Worm (Caenorhabditis elegans) whole organism, late embryonic: ENCODE data around the gene K10C2.7.
A peak's percentile ranks its signal among the peaks of the same experiment; 100 is the strongest.

Experiments used
- C38D4.7 ChIP-seq: fragments of 200-800 bp; sonication (Bioruptor generic); optimal IDR thresholded peaks from 2 replicates; lab custom pipeline; 2018; ENCODE audit warnings: mild to moderate bottlenecking, missing genetic modification characterization, moderate library complexity, missing compliant biosample characterization
- Y22D7AL.16 ChIP-seq: sonication (generic microtip); optimal IDR thresholded peaks from 2 replicates; lab custom pipeline; 2016; ENCODE audit warnings: missing genetic modification characterization, missing compliant biosample characterization
- ahr-1 ChIP-seq: sonication (generic microtip); optimal IDR thresholded peaks from 2 replicates; lab custom pipeline; 2016; ENCODE audit warnings: missing genetic modification characterization, missing compliant biosample characterization
- ceh-14 ChIP-seq: sonication (generic microtip); optimal IDR thresholded peaks from 2 replicates; lab custom pipeline; 2016; ENCODE audit warnings: missing genotype, missing genetic modification characterization, missing compliant biosample characterization
- ceh-19 ChIP-seq: fragments of 200-800 bp; sonication (Bioruptor generic); optimal IDR thresholded peaks from 2 replicates; lab custom pipeline; 2018; ENCODE audit warnings: mild to moderate bottlenecking, missing genetic modification characterization, missing compliant biosample characterization
- ceh-2 ChIP-seq: sonication (generic microtip); optimal IDR thresholded peaks from 2 replicates; lab custom pipeline; 2016; ENCODE audit warnings: missing genotype, missing genetic modification characterization, missing compliant biosample characterization
- ceh-22 ChIP-seq: sonication (generic microtip); optimal IDR thresholded peaks from 2 replicates; lab custom pipeline; 2017; ENCODE audit warnings: missing biosample characterization, missing genetic modification characterization
- ceh-24 ChIP-seq: sonication (generic microtip); optimal IDR thresholded peaks from 2 replicates; lab custom pipeline; 2016; ENCODE audit warnings: mild to moderate bottlenecking, missing genetic modification characterization, missing compliant biosample characterization
- ceh-30 ChIP-seq: fragments of 150-350 bp; optimal IDR thresholded peaks from 2 replicates; lab custom pipeline; 2014; ENCODE audit warnings: missing biosample characterization, missing genetic modification characterization
- ceh-34 ChIP-seq: sonication (generic microtip); optimal IDR thresholded peaks from 2 replicates; lab custom pipeline; 2016; ENCODE audit warnings: mild to moderate bottlenecking, missing genetic modification characterization, missing compliant biosample characterization
- ceh-45 ChIP-seq: fragments of 200-800 bp; sonication (Bioruptor generic); IDR thresholded peaks from 2 replicates; pipeline ENCODE4 v1.3.6; 2022; ENCODE audit warnings: missing genetic modification reagents, missing genetic modification characterization, missing compliant biosample characterization
- che-1 ChIP-seq: sonication (generic microtip); optimal IDR thresholded peaks from 2 replicates; lab custom pipeline; 2016; ENCODE audit warnings: mild to moderate bottlenecking, missing genetic modification characterization, missing compliant biosample characterization
- dmd-4 ChIP-seq: sonication (generic microtip); optimal IDR thresholded peaks from 2 replicates; lab custom pipeline; 2016; ENCODE audit warnings: borderline replicate concordance, missing genetic modification characterization, missing compliant biosample characterization
- dve-1 ChIP-seq: sonication (generic microtip); optimal IDR thresholded peaks from 2 replicates; lab custom pipeline; 2017; ENCODE audit warnings: antibody characterized with exemption, mild to moderate bottlenecking, missing genetic modification characterization, missing compliant biosample characterization
- elt-2 ChIP-seq: sonication (generic microtip); optimal IDR thresholded peaks from 2 replicates; lab custom pipeline; 2016; ENCODE audit warnings: missing genetic modification reagents, missing genetic modification characterization, missing compliant biosample characterization
- elt-4 ChIP-seq: sonication (generic microtip); optimal IDR thresholded peaks from 2 replicates; lab custom pipeline; 2016; ENCODE audit warnings: missing genetic modification characterization, missing compliant biosample characterization
- fax-1 ChIP-seq: sonication (generic microtip); optimal IDR thresholded peaks from 2 replicates; lab custom pipeline; 2016; ENCODE audit warnings: missing genotype, missing genetic modification characterization, missing compliant biosample characterization
- fkh-10 ChIP-seq: fragments of 150-350 bp; optimal IDR thresholded peaks from 2 replicates; lab custom pipeline; 2014; ENCODE audit warnings: missing biosample characterization, missing genetic modification reagents, missing genetic modification characterization
- gmeb-2 ChIP-seq: sonication (generic microtip); optimal IDR thresholded peaks from 2 replicates; lab custom pipeline; 2016; ENCODE audit warnings: missing genetic modification characterization, inconsistent platforms, missing compliant biosample characterization
- hlh-13 ChIP-seq: fragments of 200-800 bp; sonication (Bioruptor generic); optimal IDR thresholded peaks from 2 replicates; lab custom pipeline; 2018; ENCODE audit warnings: mild to moderate bottlenecking, missing genetic modification characterization, missing compliant biosample characterization
- hlh-15 ChIP-seq: sonication (generic microtip); optimal IDR thresholded peaks from 2 replicates; lab custom pipeline; 2016; ENCODE audit warnings: missing genetic modification characterization, missing compliant biosample characterization
- hlh-6 ChIP-seq: sonication (generic microtip); optimal IDR thresholded peaks from 2 replicates; lab custom pipeline; 2016; ENCODE audit warnings: missing genotype, missing genetic modification characterization, missing compliant biosample characterization
- lim-6 ChIP-seq: sonication (generic microtip); optimal IDR thresholded peaks from 2 replicates; lab custom pipeline; 2016; ENCODE audit warnings: missing genetic modification characterization, missing compliant biosample characterization
- lin-11 ChIP-seq: fragments of 200-800 bp; sonication (Bioruptor generic); optimal IDR thresholded peaks from 2 replicates; lab custom pipeline; 2018; ENCODE audit warnings: mild to moderate bottlenecking, missing genetic modification characterization, missing compliant biosample characterization
- nfya-1 ChIP-seq: sonication (generic microtip); optimal IDR thresholded peaks from 2 replicates; lab custom pipeline; 2017; ENCODE audit warnings: missing genetic modification characterization, mild to moderate bottlenecking, missing compliant biosample characterization, antibody characterized with exemption, moderate library complexity
- nhr-11 ChIP-seq: fragments of 150-350 bp; optimal IDR thresholded peaks from 2 replicates; lab custom pipeline; 2014; ENCODE audit warnings: missing biosample characterization, missing genetic modification characterization
- nhr-232 ChIP-seq: sonication (generic microtip); optimal IDR thresholded peaks from 2 replicates; lab custom pipeline; 2016; ENCODE audit warnings: missing genetic modification characterization, missing compliant biosample characterization
- pat-9 ChIP-seq: fragments of 200-800 bp; sonication (Bioruptor generic); optimal IDR thresholded peaks from 2 replicates; lab custom pipeline; 2018; ENCODE audit warnings: mild to moderate bottlenecking, missing genetic modification characterization, moderate library complexity, missing compliant biosample characterization
- pqm-1 ChIP-seq: sonication (generic microtip); optimal IDR thresholded peaks from 2 replicates; lab custom pipeline; 2016; ENCODE audit warnings: missing genetic modification characterization, missing compliant biosample characterization
- pros-1 ChIP-seq: fragments of 150-350 bp; optimal IDR thresholded peaks from 2 replicates; lab custom pipeline; 2014; ENCODE audit warnings: missing biosample characterization, missing genetic modification reagents, missing genetic modification characterization
- ref-2 ChIP-seq: sonication (generic microtip); optimal IDR thresholded peaks from 2 replicates; lab custom pipeline; 2016; ENCODE audit warnings: missing genetic modification characterization, missing compliant biosample characterization
- sdc-2 ChIP-seq: sonication (generic microtip); optimal IDR thresholded peaks from 2 replicates; lab custom pipeline; 2016; ENCODE audit warnings: missing genotype, missing genetic modification characterization, missing compliant biosample characterization
- sox-2 ChIP-seq: fragments of 200-800 bp; sonication (Bioruptor generic); IDR thresholded peaks from 2 replicates; pipeline ENCODE4 v1.3.6; 2022; ENCODE audit warnings: missing genetic modification reagents, missing genetic modification characterization, missing compliant biosample characterization
- syd-9 ChIP-seq: sonication (generic microtip); optimal IDR thresholded peaks from 2 replicates; lab custom pipeline; 2016; ENCODE audit warnings: mild to moderate bottlenecking, missing genetic modification characterization, moderate library complexity, missing compliant biosample characterization
- tbx-2 ChIP-seq: sonication (generic microtip); optimal IDR thresholded peaks from 2 replicates; lab custom pipeline; 2016; ENCODE audit warnings: missing genetic modification characterization, missing compliant biosample characterization
- tbx-7 ChIP-seq: sonication (generic microtip); optimal IDR thresholded peaks from 2 replicates; lab custom pipeline; 2016; ENCODE audit warnings: missing genotype, missing genetic modification characterization, missing compliant biosample characterization
- unc-3 ChIP-seq, 2 experiments: fragments of 200-800 bp in 1 of 2; sonication (Bioruptor generic) in 1 of 2; sonication (generic microtip) in 1 of 2; conservative IDR thresholded peaks in 1 of 2; optimal IDR thresholded peaks in 1 of 2; 2 replicates each; pipeline versions ENCODE4 v1.3.6 to Lab custom; 2016 to 2022; ENCODE audit warnings: missing compliant biosample characterization in 2 of 2, missing genetic modification characterization in 2 of 2, missing genetic modification reagents in 1 of 2
- unc-86 ChIP-seq: sonication (generic microtip); optimal IDR thresholded peaks from 2 replicates; lab custom pipeline; 2016; ENCODE audit warnings: missing genetic modification characterization, missing compliant biosample characterization
- zip-5 ChIP-seq: sonication (generic microtip); optimal IDR thresholded peaks from 2 replicates; lab custom pipeline; 2016; ENCODE audit warnings: missing genetic modification characterization, missing compliant biosample characterization

Gene K10C2.7

ce11 chrX:6443373-6443772, at the start of gene K10C2.7:
Gene K10C2.7, minus strand, starts transcription at chrX:6443473.
- no peak for TF ChIP-seq nhr-11 (tag; lab: Kevin White, UChicago)
- TF ChIP-seq sox-2: no peak
- no peak for TF ChIP-seq pqm-1 (tag; lab: Kevin White, UChicago)
- no peak for TF ChIP-seq tbx-7 (tag; lab: Kevin White, UChicago)
- no peak for TF ChIP-seq hlh-6 (tag; lab: Kevin White, UChicago)
- TF ChIP-seq pat-9 (tag; lab: Kevin White, UChicago): no peak
- TF ChIP-seq dve-1 (tag; lab: Kevin White, UChicago): no peak
- TF ChIP-seq ceh-34: no peak
- TF ChIP-seq unc-86: no peak

ce11 chrX:6484780-6485179, 41.5 kb upstream of the K10C2.7 start, which contains the start of gene gar-1:
Gene gar-1, minus strand, starts transcription at chrX:6484880.
- TF ChIP-seq unc-3 (GFP tag; conservative IDR thresholded peaks at IDR 0.05; lab: Robert Waterston, UW): no peak
- no peak for TF ChIP-seq unc-3 (tag; optimal IDR thresholded peaks at IDR 0.05; lab: Kevin White, UChicago)
- TF ChIP-seq ceh-19: no peak
- TF ChIP-seq ceh-24: no peak
- TF ChIP-seq ceh-2 (tag; lab: Kevin White, UChicago): no peak
- no peak for TF ChIP-seq fax-1 (tag; lab: Kevin White, UChicago)
- TF ChIP-seq zip-5 (tag; lab: Kevin White, UChicago): no peak
- TF ChIP-seq ceh-22 (tag; lab: Kevin White, UChicago): no peak
- no peak for TF ChIP-seq ceh-30 (tag; lab: Kevin White, UChicago)
- TF ChIP-seq pros-1: no peak
- no peak for TF ChIP-seq hlh-13 (GFP tag; lab: Kevin White, UChicago)
- TF ChIP-seq che-1 (tag; lab: Kevin White, UChicago): no peak
- no peak for TF ChIP-seq ceh-34
- TF ChIP-seq fkh-10: no peak
- TF ChIP-seq lin-11: no peak
- TF ChIP-seq sdc-2: no peak

ce11 chrX:6476540-6476939, 33.3 kb upstream of the K10C2.7 start, which contains the start of gene C15B12.1:
Gene C15B12.1, plus strand, starts transcription at chrX:6476810.
- TF ChIP-seq elt-2 (tag; lab: Kevin White, UChicago) (peak; percentile 59), nhr-232 (tag; lab: Kevin White, UChicago) (no peak)

- TF ChIP-seq Y22D7AL.16 (tag; lab: Kevin White, UChicago) (no peak), elt-2 (tag; lab: Kevin White, UChicago) (peak; percentile 54)
These were observed 30.5 kb upstream of the K10C2.7 start, which contains the start of the genes C15B12.4 and C15B12.8 for ce11 chrX:6473698-6474314. Gene C15B12.4, minus strand, starts transcription at chrX:6473748. Gene C15B12.8, plus strand, starts transcription at chrX:6474264.

- TF ChIP-seq fax-1 (tag; lab: Kevin White, UChicago) (no peak), nhr-232 (tag; lab: Kevin White, UChicago) (no peak), fkh-10 (no peak), zip-5 (tag; lab: Kevin White, UChicago) (no peak), lim-6 (no peak), hlh-6 (tag; lab: Kevin White, UChicago) (no peak), tbx-2 (tag; lab: Kevin White, UChicago) (no peak), syd-9 (tag; lab: Kevin White, UChicago) (no peak), ceh-14 (tag; lab: Kevin White, UChicago) (no peak)
These were observed 25.2 kb upstream of the K10C2.7 start, which contains the start of gene C15B12.9 for ce11 chrX:6468499-6468898. Gene C15B12.9, plus strand, starts transcription at chrX:6468799.

- no peak for TF ChIP-seq ceh-34
- TF ChIP-seq ref-2 (tag; lab: Kevin White, UChicago): no peak
- no peak for TF ChIP-seq ceh-2 (tag; lab: Kevin White, UChicago)
- TF ChIP-seq nfya-1: no peak
- no peak for TF ChIP-seq hlh-6 (tag; lab: Kevin White, UChicago)
- no peak for TF ChIP-seq gmeb-2 (tag; lab: Kevin White, UChicago)
- TF ChIP-seq ahr-1 (tag; lab: Kevin White, UChicago): no peak
- TF ChIP-seq tbx-7 (tag; lab: Kevin White, UChicago): no peak
- no peak for TF ChIP-seq pqm-1 (tag; lab: Kevin White, UChicago)
- TF ChIP-seq dmd-4 (tag; lab: Kevin White, UChicago): no peak
- no peak for TF ChIP-seq unc-86
- TF ChIP-seq elt-4: no peak
- no peak for TF ChIP-seq ceh-45 (GFP tag; lab: Robert Waterston, UW)
- TF ChIP-seq C38D4.7 (GFP tag; lab: Kevin White, UChicago): no peak
- no peak for TF ChIP-seq hlh-15 (tag; lab: Kevin White, UChicago)
- TF ChIP-seq nhr-11 (tag; lab: Kevin White, UChicago): no peak
These were observed 24.2 kb upstream of the K10C2.7 start, which contains the start of gene C15B12.3 for ce11 chrX:6467462-6467861. Gene C15B12.3, minus strand, starts transcription at chrX:6467562.
